Fruit fly (Drosophila melanogaster) whole organism, embryonic: Measurements from ENCODE around the gene CG10232.
A peak's percentile ranks its signal among the peaks of the same experiment; 100 is the strongest.

Experiments used
- Abd-B ChIP-seq: fragments of 200-800 bp; sonication (Bioruptor generic); optimal IDR thresholded peaks from 2 replicates; lab custom pipeline; 2018; ENCODE audit warnings: missing biosample characterization, mild to moderate bottlenecking, missing genetic modification characterization, moderate library complexity
- B-H2 ChIP-seq: fragments of 200-800 bp; sonication (Bioruptor generic); optimal IDR thresholded peaks from 2 replicates; lab custom pipeline; 2018; ENCODE audit warnings: missing biosample characterization, mild to moderate bottlenecking, missing genetic modification characterization
- BEAF-32 ChIP-seq: fragments of 200-800 bp; sonication (Bioruptor generic); optimal IDR thresholded peaks from 3 replicates; lab custom pipeline; 2017; ENCODE audit warnings: missing biosample characterization, missing genetic modification characterization, mild to moderate bottlenecking, moderate library complexity, missing genetic modification reagents
- Bteb2 ChIP-seq: fragments of 200-800 bp; sonication (Bioruptor generic); optimal IDR thresholded peaks from 2 replicates; lab custom pipeline; 2016; ENCODE audit warnings: missing biosample characterization, missing genetic modification characterization
- CG12299 ChIP-seq: fragments of 200-800 bp; sonication (Bioruptor generic); optimal IDR thresholded peaks from 2 replicates; lab custom pipeline; 2018; ENCODE audit warnings: missing biosample characterization, mild to moderate bottlenecking, missing genetic modification characterization
- CG12659 ChIP-seq: fragments of 200-800 bp; sonication (Bioruptor generic); optimal IDR thresholded peaks from 3 replicates; lab custom pipeline; 2017; ENCODE audit warnings: mild to moderate bottlenecking, missing biosample characterization, missing genetic modification reagents, missing genetic modification characterization
- CG13287 ChIP-seq: fragments of 200-800 bp; sonication (Bioruptor generic); IDR thresholded peaks from 2 replicates; pipeline ENCODE4 v1.3.6; 2022; ENCODE audit warnings: missing biosample characterization, missing genetic modification characterization; ENCODE audit not compliant: partially characterized antibody
- CG14667 ChIP-seq: fragments of 200-800 bp; sonication (Bioruptor generic); IDR thresholded peaks from 2 replicates; pipeline ENCODE4 v1.3.6; 2022; ENCODE audit warnings: missing biosample characterization, missing genetic modification characterization
- CG14710 ChIP-seq: fragments of 200-800 bp; sonication (Bioruptor generic); optimal IDR thresholded peaks from 3 replicates; lab custom pipeline; 2019; ENCODE audit warnings: missing biosample characterization, mild to moderate bottlenecking, missing genetic modification characterization, moderate library complexity
- CG15601 ChIP-seq: fragments of 200-800 bp; sonication (Bioruptor generic); optimal IDR thresholded peaks from 3 replicates; lab custom pipeline; 2019; ENCODE audit warnings: missing biosample characterization, mild to moderate bottlenecking, missing genetic modification characterization, moderate library complexity
- CG2116 ChIP-seq: fragments of 200-800 bp; sonication (Bioruptor generic); optimal IDR thresholded peaks from 3 replicates; lab custom pipeline; 2018; ENCODE audit warnings: missing biosample characterization, mild to moderate bottlenecking, missing genetic modification characterization
- CG33213 ChIP-seq: fragments of 200-800 bp; sonication (Bioruptor generic); optimal IDR thresholded peaks from 3 replicates; lab custom pipeline; 2016; ENCODE audit warnings: missing biosample characterization, missing genetic modification characterization
- CG3995 ChIP-seq: fragments of 200-800 bp; sonication (Bioruptor generic); optimal IDR thresholded peaks from 3 replicates; lab custom pipeline; 2016; ENCODE audit warnings: missing biosample characterization, missing genetic modification characterization
- CG4617 ChIP-seq: fragments of 200-800 bp; sonication (Bioruptor generic); optimal IDR thresholded peaks from 3 replicates; lab custom pipeline; 2016; ENCODE audit warnings: missing biosample characterization, missing genetic modification characterization, borderline replicate concordance
- CG7928 ChIP-seq: fragments of 200-800 bp; sonication (Bioruptor generic); optimal IDR thresholded peaks from 2 replicates; lab custom pipeline; 2017; ENCODE audit warnings: missing biosample characterization, mild to moderate bottlenecking, missing genetic modification characterization
- CG9797 ChIP-seq: fragments of 200-800 bp; sonication (Bioruptor generic); optimal IDR thresholded peaks from 3 replicates; lab custom pipeline; 2018; ENCODE audit warnings: missing biosample characterization, mild to moderate bottlenecking, missing genetic modification characterization
- CTCF ChIP-seq: fragments of 200-800 bp; sonication (Bioruptor generic); optimal IDR thresholded peaks from 2 replicates; lab custom pipeline; 2017; ENCODE audit warnings: missing biosample characterization, mild to moderate bottlenecking, missing genetic modification characterization, moderate library complexity
- Dp ChIP-seq: fragments of 200-800 bp; sonication (Bioruptor generic); optimal IDR thresholded peaks from 2 replicates; lab custom pipeline; 2018; ENCODE audit warnings: missing biosample characterization, mild to moderate bottlenecking, missing genetic modification characterization, moderate library complexity
- Ets65A ChIP-seq: fragments of 200-800 bp; sonication (Bioruptor generic); peaks from one replicate; lab custom pipeline; 2016; ENCODE audit warnings: missing biosample characterization, missing genetic modification characterization
- GATAe ChIP-seq: fragments of 200-800 bp; sonication (Bioruptor generic); conservative IDR thresholded peaks from 2 replicates; pipeline ENCODE4 v1.3.6; 2022; ENCODE audit warnings: missing biosample characterization, missing genetic modification characterization
- Gug ChIP-seq: fragments of 200-800 bp; sonication (Bioruptor generic); IDR thresholded peaks from 4 replicates; pipeline ENCODE4 v1.3.6; 2022; ENCODE audit warnings: missing biosample characterization, missing genetic modification characterization
- HmgZ ChIP-seq: fragments of 200-800 bp; sonication (Bioruptor generic); optimal IDR thresholded peaks from 2 replicates; lab custom pipeline; 2018; ENCODE audit warnings: missing biosample characterization, mild to moderate bottlenecking, missing genetic modification characterization
- MBD-R2 ChIP-seq: fragments of 200-800 bp; sonication (Bioruptor generic); IDR thresholded peaks from 2 replicates; pipeline ENCODE4 v1.3.6; 2022; ENCODE audit warnings: missing biosample characterization, missing genetic modification characterization
- Max ChIP-seq: fragments of 200-800 bp; sonication (Bioruptor generic); optimal IDR thresholded peaks from 2 replicates; lab custom pipeline; 2016; ENCODE audit warnings: missing biosample characterization, mild to moderate bottlenecking, missing genetic modification characterization
- Myb ChIP-seq: fragments of 200-800 bp; sonication (Bioruptor generic); optimal IDR thresholded peaks from 2 replicates; lab custom pipeline; 2016; ENCODE audit warnings: missing biosample characterization, missing genetic modification characterization
- Pdp1 ChIP-seq, 2 experiments: fragments of 200-800 bp; sonication (Bioruptor generic); optimal IDR thresholded peaks; 3 replicates each; lab custom pipeline; 2016; ENCODE audit warnings: missing biosample characterization in 2 of 2, missing genetic modification characterization in 2 of 2, mild to moderate bottlenecking in 1 of 2, moderate library complexity in 1 of 2
- Ravus ChIP-seq: fragments of 200-800 bp; sonication (Bioruptor generic); IDR thresholded peaks from 2 replicates; pipeline ENCODE4 v1.3.6; 2022; ENCODE audit warnings: missing biosample characterization, missing genetic modification characterization
- YL-1 ChIP-seq: fragments of 200-800 bp; sonication (Bioruptor generic); optimal IDR thresholded peaks from 3 replicates; lab custom pipeline; 2017; ENCODE audit warnings: missing biosample characterization, mild to moderate bottlenecking, missing genetic modification characterization
- ara ChIP-seq: fragments of 200-800 bp; sonication (Bioruptor generic); IDR thresholded peaks from 2 replicates; pipeline ENCODE4 v1.3.6; 2022; ENCODE audit warnings: missing biosample characterization, missing genetic modification characterization
- bigmax ChIP-seq: fragments of 200-800 bp; sonication (Bioruptor generic); optimal IDR thresholded peaks from 2 replicates; lab custom pipeline; 2018; ENCODE audit warnings: missing biosample characterization, mild to moderate bottlenecking, missing genetic modification characterization
- br ChIP-seq: fragments of >200 bp; optimal IDR thresholded peaks from 2 replicates; lab custom pipeline; 2017
- chinmo ChIP-seq: fragments of 200-800 bp; sonication (Bioruptor generic); IDR thresholded peaks from 4 replicates; pipeline ENCODE4 v1.3.6; 2022; ENCODE audit warnings: missing biosample characterization, missing genetic modification characterization; ENCODE audit not compliant: partially characterized antibody
- gfzf ChIP-seq: fragments of 200-800 bp; sonication (Bioruptor generic); optimal IDR thresholded peaks from 2 replicates; lab custom pipeline; 2016; ENCODE audit warnings: missing biosample characterization, mild to moderate bottlenecking, missing genetic modification characterization, moderate library complexity
- gsb ChIP-seq: fragments of 200-800 bp; sonication (Bioruptor generic); IDR thresholded peaks from 2 replicates; pipeline ENCODE4 v1.3.6; 2022; ENCODE audit warnings: missing biosample characterization, missing genetic modification characterization
- jigr1 ChIP-seq: fragments of 200-800 bp; sonication (Bioruptor generic); IDR thresholded peaks from 3 replicates; pipeline ENCODE4 v1.3.6; 2022; ENCODE audit warnings: missing biosample characterization, missing genetic modification characterization
- mirr ChIP-seq: fragments of 200-800 bp; sonication (Bioruptor generic); optimal IDR thresholded peaks from 3 replicates; lab custom pipeline; 2018; ENCODE audit warnings: missing biosample characterization, mild to moderate bottlenecking, missing genetic modification characterization
- onecut ChIP-seq: fragments of 200-800 bp; sonication (Bioruptor generic); IDR thresholded peaks from 2 replicates; pipeline ENCODE4 v1.3.6; 2022; ENCODE audit warnings: missing biosample characterization, missing genetic modification characterization
- pfk ChIP-seq: fragments of 200-800 bp; sonication (Bioruptor generic); optimal IDR thresholded peaks from 2 replicates; lab custom pipeline; 2018; ENCODE audit warnings: missing biosample characterization, mild to moderate bottlenecking, missing genetic modification characterization, moderate library complexity
- phol ChIP-seq: fragments of 200-800 bp; sonication (Bioruptor generic); optimal IDR thresholded peaks from 3 replicates; lab custom pipeline; 2018; ENCODE audit warnings: missing biosample characterization, mild to moderate bottlenecking, missing genetic modification characterization, moderate library complexity
- pita ChIP-seq: fragments of 200-800 bp; sonication (Bioruptor generic); optimal IDR thresholded peaks from 2 replicates; lab custom pipeline; 2017; ENCODE audit warnings: missing biosample characterization, mild to moderate bottlenecking, missing genetic modification characterization
- pzg ChIP-seq: fragments of 200-800 bp; sonication (Bioruptor generic); optimal IDR thresholded peaks from 3 replicates; lab custom pipeline; 2018; ENCODE audit warnings: missing biosample characterization, mild to moderate bottlenecking, missing genetic modification characterization, moderate library complexity
- run ChIP-seq: fragments of 200-800 bp; sonication (Bioruptor generic); optimal IDR thresholded peaks from 3 replicates; lab custom pipeline; 2018; ENCODE audit warnings: missing biosample characterization, mild to moderate bottlenecking, missing genetic modification characterization
- so ChIP-seq: fragments of 200-800 bp; sonication (Bioruptor generic); IDR thresholded peaks from 3 replicates; pipeline ENCODE4 v1.3.6; 2022; ENCODE audit warnings: missing biosample characterization, missing genetic modification characterization
- stwl ChIP-seq: fragments of 200-800 bp; sonication (Bioruptor generic); optimal IDR thresholded peaks from 3 replicates; lab custom pipeline; 2018; ENCODE audit warnings: missing biosample characterization, mild to moderate bottlenecking, missing genetic modification characterization, moderate library complexity
- trem ChIP-seq: fragments of 200-800 bp; optimal IDR thresholded peaks from 3 replicates; lab custom pipeline; 2019; ENCODE audit warnings: missing biosample characterization, mild to moderate bottlenecking, missing genetic modification characterization, moderate library complexity
- tup ChIP-seq: fragments of 200-800 bp; sonication (Bioruptor generic); optimal IDR thresholded peaks from 2 replicates; lab custom pipeline; 2016; ENCODE audit warnings: missing biosample characterization, mild to moderate bottlenecking, missing genetic modification characterization, moderate library complexity
- zf30C ChIP-seq: fragments of 200-800 bp; sonication (Bioruptor generic); optimal IDR thresholded peaks from 3 replicates; lab custom pipeline; 2018; ENCODE audit warnings: missing biosample characterization, mild to moderate bottlenecking, missing genetic modification characterization

CG10232 gene

dm6 chr3R:23698835-23699234, 22.6 kb downstream of the CG10232 start, which contains the start of gene prt (continued):
- peak; percentile 27 for TF ChIP-seq Ets65A (GFP tag; lab: Kevin White, UChicago)

dm6 chr3R:23696145-23696544, 25.3 kb downstream of the CG10232 start, which contains the start of gene CG10252:
CG10252 (minus strand) TSS chr3R:23696245.
- TF ChIP-seq Pdp1 (GFP tag; optimal IDR thresholded peaks at IDR 0.05; lab: Kevin White, UChicago) (peak in 1 of 2 experiments; percentile 68), zf30C (GFP tag; lab: Kevin White, UChicago) (no peak)
- TF ChIP-seq, all 482 proteins: peak for 1

dm6 chr3R:23694579-23695033, 26.8 kb downstream of the CG10232 start, which contains the start of gene CG10254:
CG10254 (minus strand) TSS chr3R:23694983.
- no peak for TF ChIP-seq Gug (GFP tag; lab: Robert Waterston, UW)
- peak; percentile 2 for TF ChIP-seq CG2116 (GFP tag; lab: Kevin White, UChicago)
- TF ChIP-seq bigmax (GFP tag; lab: Kevin White, UChicago), result peak; percentile 55
- TF ChIP-seq CG12659 (GFP tag; lab: Kevin White, UChicago), result peak; percentile 35
- TF ChIP-seq pzg (GFP tag; lab: Kevin White, UChicago), result peak; percentile 59
- TF ChIP-seq chinmo (GFP tag; lab: Robert Waterston, UW), result peak; percentile 38; the same call in 1 of the 4 replicates
- TF ChIP-seq tup (GFP tag; lab: Kevin White, UChicago), result no peak
- TF ChIP-seq pita (GFP tag; lab: Kevin White, UChicago), result peak; percentile 64
- no peak for TF ChIP-seq CG14667 (GFP tag; lab: Robert Waterston, UW)
- peak; percentile 48 for TF ChIP-seq MBD-R2 (GFP tag; lab: Robert Waterston, UW)
- peak; percentile 83 for TF ChIP-seq Dp (GFP tag; lab: Kevin White, UChicago)
- no peak for TF ChIP-seq Ravus (GFP tag; lab: Robert Waterston, UW)
- TF ChIP-seq br (lab: Kevin White, UChicago), result no peak
- TF ChIP-seq trem, result peak; percentile 21
- TF ChIP-seq so, result no peak
- peak; percentile 87 for TF ChIP-seq gfzf (GFP tag; lab: Kevin White, UChicago)
- TF ChIP-seq BEAF-32, result peak; percentile 18
- TF ChIP-seq B-H2, result no peak
- TF ChIP-seq CG13287 (GFP tag; lab: Robert Waterston, UW), result peak; percentile 34; the same call in 1 of the 2 replicates
- TF ChIP-seq YL-1 (GFP tag; lab: Kevin White, UChicago), result peak; percentile 45
- peak; percentile 30 for TF ChIP-seq CG14710 (tag; lab: Kevin White, UChicago)
- no peak for TF ChIP-seq ara (GFP tag; lab: Robert Waterston, UW)
- no peak for TF ChIP-seq run (tag; lab: Kevin White, UChicago)
- TF ChIP-seq CG9797 (GFP tag; lab: Kevin White, UChicago), result peak; percentile 34
- no peak for TF ChIP-seq mirr
- peak; percentile 50 for TF ChIP-seq CG3995
- TF ChIP-seq onecut (GFP tag; lab: Robert Waterston, UW), result peak; percentile 64; the same call in 1 of the 2 replicates
- TF ChIP-seq CTCF (GFP tag; lab: Kevin White, UChicago), result peak; percentile 73
- TF ChIP-seq Myb (GFP tag; lab: Kevin White, UChicago), result peak; percentile 57
- peak; percentile 28 for TF ChIP-seq phol (tag; lab: Kevin White, UChicago)
- peak; percentile 25 for TF ChIP-seq HmgZ (tag; lab: Kevin White, UChicago)
- TF ChIP-seq CG15601 (tag; lab: Kevin White, UChicago), result peak; percentile 100
- TF ChIP-seq gsb (GFP tag; lab: Robert Waterston, UW), result no peak
- peak; percentile 33 for TF ChIP-seq CG7928 (GFP tag; lab: Kevin White, UChicago)
- no peak for TF ChIP-seq Max
- no peak for TF ChIP-seq Abd-B (GFP tag; lab: Kevin White, UChicago)
- no peak for TF ChIP-seq jigr1
- TF ChIP-seq GATAe, result no peak
- no peak for TF ChIP-seq pfk (GFP tag; lab: Kevin White, UChicago)
- no peak for TF ChIP-seq CG33213 (GFP tag; lab: Kevin White, UChicago)
- TF ChIP-seq CG12299 (tag; lab: Kevin White, UChicago), result peak; percentile 7
- TF ChIP-seq stwl (tag; lab: Kevin White, UChicago), result peak; percentile 38
- TF ChIP-seq CG4617 (GFP tag; lab: Kevin White, UChicago), result peak; percentile 52
- no peak for TF ChIP-seq Bteb2 (GFP tag; lab: Kevin White, UChicago)
